Worm (Caenorhabditis elegans): ENCODE data around the gene C14H10.2.

C14H10.2 gene

ce11 chrX:10252781-10253180, at the start of gene C14H10.2:
Gene C14H10.2, minus strand, starts transcription at chrX:10252881.
- TF ChIP-seq nhr-90 (tag; optimal IDR thresholded peaks at IDR 0.05; ENCODE audit: poor library complexity) (no peak), lin-14 (GFP tag; optimal IDR thresholded peaks at IDR 0.05) (peak; percentile 8), rnt-1 (tag; optimal IDR thresholded peaks at IDR 0.05) (peak; percentile 7)

- TF ChIP-seq mef-2 (tag; optimal IDR thresholded peaks at IDR 0.05) = no peak
- no peak for TF ChIP-seq ceh-90 (tag; optimal IDR thresholded peaks at IDR 0.05)
- no peak for TF ChIP-seq C34B4.2 (tag; optimal IDR thresholded peaks at IDR 0.05)
- no peak for TF ChIP-seq elt-2 (tag; optimal IDR thresholded peaks at IDR 0.05)
- TF ChIP-seq dpl-1 (GFP tag; optimal IDR thresholded peaks at IDR 0.05) = no peak
- no peak for TF ChIP-seq fos-1 (tag; optimal IDR thresholded peaks at IDR 0.05)
- TF ChIP-seq snu-23 (GFP tag; optimal IDR thresholded peaks at IDR 0.05) = no peak
- no peak for TF ChIP-seq isw-1 (GFP tag; IDR thresholded peaks at IDR 0.05)
- no peak for TF ChIP-seq egl-13 (tag; optimal IDR thresholded peaks at IDR 0.05)
- TF ChIP-seq rnt-1 (tag; optimal IDR thresholded peaks at IDR 0.05) = no peak
- no peak for TF ChIP-seq ceh-88 (GFP tag; IDR thresholded peaks at IDR 0.05)
- no peak for TF ChIP-seq nhr-19 (GFP tag; conservative IDR thresholded peaks at IDR 0.05)
- TF ChIP-seq fkh-4 (tag; optimal IDR thresholded peaks at IDR 0.05; ENCODE audit: borderline replicate concordance) = no peak
- TF ChIP-seq hpl-2 (GFP tag; optimal IDR thresholded peaks at IDR 0.05) = no peak
- no peak for TF ChIP-seq sup-37 (GFP tag; optimal IDR thresholded peaks at IDR 0.05)
- TF ChIP-seq nhr-77 (tag; optimal IDR thresholded peaks at IDR 0.05) = no peak
- TF ChIP-seq nhr-20 (tag; optimal IDR thresholded peaks at IDR 0.05) = no peak
- TF ChIP-seq lir-3 (tag; optimal IDR thresholded peaks at IDR 0.05; ENCODE audit: poor library complexity) = no peak
Measured at ce11 chrX:10302430-10302829, 49.7 kb upstream of the C14H10.2 start, which contains the start of gene fip-5. Gene fip-5, plus strand, starts transcription at chrX:10302741.

- TF ChIP-seq ztf-4 (tag; optimal IDR thresholded peaks at IDR 0.05) (no peak), ces-1 (GFP tag; optimal IDR thresholded peaks at IDR 0.05) (no peak), hpl-2 (GFP tag; optimal IDR thresholded peaks at IDR 0.05) (no peak), lin-39 (tag; optimal IDR thresholded peaks at IDR 0.05) (no peak), swsn-7 (tag; optimal IDR thresholded peaks at IDR 0.05) (no peak), nhr-77 (tag; optimal IDR thresholded peaks at IDR 0.05) (no peak), nhr-85 (tag) (peak; percentile 93), C34B4.2 (tag; optimal IDR thresholded peaks at IDR 0.05) (no peak), lin-14 (GFP tag; optimal IDR thresholded peaks at IDR 0.05) (peak; percentile 48), grh-1 (GFP tag; IDR thresholded peaks at IDR 0.05) (0 out of 2 replicates have a peak, but pooled peaks have one; percentile 19), blmp-1 (tag; optimal IDR thresholded peaks at IDR 0.05) (no peak), sptf-1 (tag; optimal IDR thresholded peaks at IDR 0.05) (no peak), tbx-2 (tag; optimal IDR thresholded peaks at IDR 0.05) (no peak), jun-1 (tag; optimal IDR thresholded peaks at IDR 0.05) (no peak), nhr-19 (GFP tag; conservative IDR thresholded peaks at IDR 0.05) (no peak), aly-2 (tag; optimal IDR thresholded peaks at IDR 0.05) (no peak), irx-1 (tag; optimal IDR thresholded peaks at IDR 0.05) (no peak), egl-13 (tag; optimal IDR thresholded peaks at IDR 0.05) (no peak), elt-2 (tag; optimal IDR thresholded peaks at IDR 0.05) (no peak), lir-3 (tag; optimal IDR thresholded peaks at IDR 0.05; ENCODE audit: poor library complexity) (no peak), snu-23 (GFP tag; optimal IDR thresholded peaks at IDR 0.05) (peak; percentile 8), ama-1 (optimal IDR thresholded peaks at IDR 0.05) (no peak), nhr-71 (tag; optimal IDR thresholded peaks at IDR 0.05) (peak; percentile 38), egl-27 (tag; optimal IDR thresholded peaks at IDR 0.05) (no peak), nhr-76 (tag; optimal IDR thresholded peaks at IDR 0.05) (no peak), hlh-17 (GFP tag; optimal IDR thresholded peaks at IDR 0.05; ENCODE audit: borderline replicate concordance) (no peak), nhr-20 (tag; optimal IDR thresholded peaks at IDR 0.05) (peak; percentile 75), xbp-1 (tag; optimal IDR thresholded peaks at IDR 0.05) (no peak), ets-5 (GFP tag; IDR thresholded peaks at IDR 0.05) (no peak), nhr-28 (tag; optimal IDR thresholded peaks at IDR 0.05) (no peak), zag-1 (tag; optimal IDR thresholded peaks at IDR 0.05) (no peak), nhr-11 (tag; optimal IDR thresholded peaks at IDR 0.05) (no peak), sup-37 (GFP tag; optimal IDR thresholded peaks at IDR 0.05) (no peak), C16A3.4 (tag; optimal IDR thresholded peaks at IDR 0.05) (no peak), pax-3 (tag; optimal IDR thresholded peaks at IDR 0.05) (no peak), fkh-4 (tag; optimal IDR thresholded peaks at IDR 0.05; ENCODE audit: borderline replicate concordance) (no peak), zip-4 (GFP tag; optimal IDR thresholded peaks at IDR 0.05) (no peak), nhr-84 (tag; optimal IDR thresholded peaks at IDR 0.05) (no peak), nhr-90 (tag; optimal IDR thresholded peaks at IDR 0.05; ENCODE audit: poor library complexity) (no peak), snpc-4 (tag; optimal IDR thresholded peaks at IDR 0.05) (no peak), mef-2 (tag; optimal IDR thresholded peaks at IDR 0.05) (no peak), dsc-1 (tag; optimal IDR thresholded peaks at IDR 0.05) (no peak)
Measured at ce11 chrX:10301920-10302319, 49.2 kb upstream of the C14H10.2 start.
